Worm (Caenorhabditis elegans) whole organism, midembryonic: ENCODE results near the gene nhr-167.

Experiments
- T22C8.4 ChIP-seq: fragments of 200-800 bp; sonication (Bioruptor generic); IDR thresholded peaks from 2 replicates; pipeline ENCODE4 v1.3.6; 2022; ENCODE audit warnings: missing genetic modification characterization, missing compliant biosample characterization
- cog-1 ChIP-seq: sonication (generic microtip); optimal IDR thresholded peaks from 2 replicates; lab custom pipeline; 2016; ENCODE audit warnings: missing genetic modification characterization, missing compliant biosample characterization
- flt-1 ChIP-seq: fragments of 200-800 bp; sonication (Bioruptor generic); IDR thresholded peaks from 2 replicates; pipeline ENCODE4 v1.3.6; 2022; ENCODE audit warnings: missing genetic modification characterization, missing compliant biosample characterization
- med-1 ChIP-seq: sonication (generic microtip); optimal IDR thresholded peaks from 2 replicates; lab custom pipeline; 2017; ENCODE audit warnings: missing genetic modification characterization, mild to moderate bottlenecking, missing compliant biosample characterization, antibody characterized with exemption, missing genetic modification reagents; ENCODE audit not compliant: insufficient read depth
- ref-1 ChIP-seq: fragments of 200-800 bp; sonication (Bioruptor generic); conservative IDR thresholded peaks from 2 replicates; pipeline ENCODE4 v1.3.6; 2022; ENCODE audit warnings: missing genetic modification reagents, missing genetic modification characterization, missing compliant biosample characterization
- tab-1 ChIP-seq: fragments of 200-800 bp; sonication (Bioruptor generic); IDR thresholded peaks from 2 replicates; pipeline ENCODE4 v1.3.6; 2022; ENCODE audit warnings: missing genetic modification characterization, missing compliant biosample characterization
- ztf-23 ChIP-seq: fragments of 200-800 bp; sonication (Bioruptor generic); IDR thresholded peaks from 2 replicates; pipeline ENCODE4 v1.3.6; 2022; ENCODE audit warnings: missing genetic modification reagents, missing genetic modification characterization, missing compliant biosample characterization

- TF ChIP-seq flt-1 (GFP tag; lab: Robert Waterston, UW), result no peak
- no peak for TF ChIP-seq cog-1
- no peak for TF ChIP-seq tab-1 (GFP tag; lab: Robert Waterston, UW)
- TF ChIP-seq T22C8.4 (GFP tag; lab: Robert Waterston, UW), result no peak
- TF ChIP-seq ref-1 (GFP tag; lab: Robert Waterston, UW), result no peak
- TF ChIP-seq med-1 (GFP tag; lab: Kevin White, UChicago), result no peak
- no peak for TF ChIP-seq ztf-23
Observed at ce11 chrX:11982065-11982464, at the start of gene nhr-167.
